Fruit fly (Drosophila melanogaster) whole organism, embryonic: ENCODE results near the gene Nep2.

Experiments
- Aef1 ChIP-seq: fragments of 200-800 bp; sonication (Bioruptor generic); IDR thresholded peaks from 3 replicates; pipeline ENCODE4 v1.3.6; 2022; ENCODE audit warnings: missing biosample characterization, missing genetic modification characterization
- CG10565 ChIP-seq: fragments of 200-800 bp; sonication (Bioruptor generic); optimal IDR thresholded peaks from 3 replicates; lab custom pipeline; 2016; ENCODE audit warnings: missing biosample characterization, mild to moderate bottlenecking, missing genetic modification characterization
- CG11247 ChIP-seq: fragments of 200-800 bp; sonication (Bioruptor generic); IDR thresholded peaks from 2 replicates; pipeline ENCODE4 v1.3.6; 2022; ENCODE audit warnings: missing biosample characterization, missing genetic modification characterization
- CG11696 ChIP-seq: fragments of 200-800 bp; sonication (Bioruptor generic); IDR thresholded peaks from 2 replicates; pipeline ENCODE4 v1.3.6; 2022; ENCODE audit warnings: missing biosample characterization, missing genetic modification characterization
- CG12769 ChIP-seq: fragments of 200-800 bp; sonication (Bioruptor generic); optimal IDR thresholded peaks from 2 replicates; lab custom pipeline; 2019; ENCODE audit warnings: missing biosample characterization, mild to moderate bottlenecking, missing genetic modification characterization, moderate library complexity
- CG13894 ChIP-seq: fragments of 200-800 bp; sonication (Bioruptor generic); optimal IDR thresholded peaks from 3 replicates; lab custom pipeline; 2018; ENCODE audit warnings: missing biosample characterization, mild to moderate bottlenecking, missing genetic modification characterization, moderate library complexity
- CG14710 ChIP-seq: fragments of 200-800 bp; sonication (Bioruptor generic); optimal IDR thresholded peaks from 3 replicates; lab custom pipeline; 2019; ENCODE audit warnings: missing biosample characterization, mild to moderate bottlenecking, missing genetic modification characterization, moderate library complexity
- CG6272 ChIP-seq: fragments of 200-800 bp; sonication (Bioruptor generic); IDR thresholded peaks from 2 replicates; pipeline ENCODE4 v1.3.6; 2022; ENCODE audit warnings: missing biosample characterization, missing genetic modification characterization
- Hr39 ChIP-seq: fragments of >200 bp; optimal IDR thresholded peaks from 2 replicates; lab custom pipeline; 2017
- Hsf ChIP-seq: fragments of 200-800 bp; sonication (Bioruptor generic); optimal IDR thresholded peaks from 3 replicates; lab custom pipeline; 2016; ENCODE audit warnings: missing biosample characterization, missing genetic modification characterization
- chinmo ChIP-seq: fragments of 200-800 bp; sonication (Bioruptor generic); IDR thresholded peaks from 4 replicates; pipeline ENCODE4 v1.3.6; 2022; ENCODE audit warnings: missing biosample characterization, missing genetic modification characterization; ENCODE audit not compliant: partially characterized antibody
- crc ChIP-seq: fragments of 200-800 bp; sonication (Bioruptor generic); optimal IDR thresholded peaks from 2 replicates; lab custom pipeline; 2016; ENCODE audit warnings: missing biosample characterization, missing genetic modification characterization
- dmrt11E ChIP-seq: fragments of 200-800 bp; sonication (Bioruptor generic); optimal IDR thresholded peaks from 3 replicates; lab custom pipeline; 2018; ENCODE audit warnings: missing biosample characterization, mild to moderate bottlenecking, missing genetic modification characterization, moderate library complexity
- jing ChIP-seq: fragments of 200-800 bp; sonication (Bioruptor generic); optimal IDR thresholded peaks from 2 replicates; lab custom pipeline; 2018; ENCODE audit warnings: missing biosample characterization, mild to moderate bottlenecking, missing genetic modification characterization
- stwl ChIP-seq: fragments of 200-800 bp; sonication (Bioruptor generic); optimal IDR thresholded peaks from 3 replicates; lab custom pipeline; 2018; ENCODE audit warnings: missing biosample characterization, mild to moderate bottlenecking, missing genetic modification characterization, moderate library complexity

Gene Nep2

dm6 chr3R:4678362-4678761, 53.3 kb downstream of the Nep2 start:
- TF ChIP-seq chinmo (GFP tag; lab: Robert Waterston, UW) (0 out of 4 replicates have a peak, but pooled peaks have one; percentile 17), CG13894 (tag; lab: Kevin White, UChicago) (peak; percentile 95), CG12769 (tag; lab: Kevin White, UChicago) (peak; percentile 36), jing (no peak)
- TF ChIP-seq, all 482 proteins: peak for 3

dm6 chr3R:4676981-4677665, 54.6 kb downstream of the Nep2 start:
- TF ChIP-seq CG14710 (peak; percentile 89), Hsf (GFP tag; lab: Kevin White, UChicago) (no peak), crc (GFP tag; lab: Kevin White, UChicago) (no peak), Hr39 (lab: Kevin White, UChicago) (no peak), dmrt11E (tag; lab: Kevin White, UChicago) (no peak), stwl (tag; lab: Kevin White, UChicago) (peak; percentile 65), CG11247 (GFP tag; lab: Robert Waterston, UW) (no peak), Aef1 (no peak), CG6272 (no peak), CG11696 (GFP tag; lab: Robert Waterston, UW) (no peak), CG10565 (GFP tag; lab: Kevin White, UChicago) (no peak)
